Fruit fly (Drosophila melanogaster): ENCODE data around the gene CG9514.

Gene CG9514

DNA sequence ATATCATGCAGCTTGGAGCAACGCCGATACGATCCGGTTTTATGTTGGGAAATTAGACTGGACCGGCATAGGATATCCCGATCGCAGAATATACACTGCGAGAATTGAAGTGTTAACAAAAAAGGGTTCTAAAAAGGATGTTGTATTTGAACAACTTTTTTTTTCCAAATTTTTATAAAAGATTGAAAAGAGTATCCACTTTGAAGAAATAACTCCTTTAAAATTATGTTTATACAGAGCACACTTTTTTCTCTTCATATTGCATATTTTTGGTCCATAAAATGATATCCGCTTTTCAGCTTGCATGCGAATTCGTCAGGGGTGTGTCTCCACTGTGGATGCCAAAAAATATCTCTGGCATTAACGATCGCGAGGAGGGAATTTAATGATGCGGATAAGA, 4.4 kb downstream of the CG9514 start (continued):
- TF ChIP-seq CG1621 (tag; optimal IDR thresholded peaks at IDR 0.05) = no peak
- TF ChIP-seq CG32006 (GFP tag; optimal IDR thresholded peaks at IDR 0.05) = peak; percentile 47
- no peak for TF ChIP-seq CG7368 (GFP tag; optimal IDR thresholded peaks at IDR 0.05)
- peak; percentile 26 for TF ChIP-seq CG6792 (GFP tag; optimal IDR thresholded peaks at IDR 0.05)
- no peak for TF ChIP-seq net (GFP tag; optimal IDR thresholded peaks at IDR 0.05)
- peak; percentile 83 for TF ChIP-seq svp (GFP tag)
- peak; percentile 12 for TF ChIP-seq CG8632 (GFP tag; optimal IDR thresholded peaks at IDR 0.05)
- no peak for TF ChIP-seq Sox15 (GFP tag; optimal IDR thresholded peaks at IDR 0.05)
- peak; percentile 1 for TF ChIP-seq CG31627 (GFP tag; optimal IDR thresholded peaks at IDR 0.05)
- peak; percentile 30 for TF ChIP-seq CG3919 (GFP tag; optimal IDR thresholded peaks at IDR 0.05)
- no peak for TF ChIP-seq Hr38 (GFP tag; optimal IDR thresholded peaks at IDR 0.05)
- TF ChIP-seq Ets21C (GFP tag; optimal IDR thresholded peaks at IDR 0.05) = peak; percentile 18
- peak; percentile 21 for TF ChIP-seq CG8319 (GFP tag; optimal IDR thresholded peaks at IDR 0.05)
- TF ChIP-seq CG10669 (GFP tag; optimal IDR thresholded peaks at IDR 0.05) = no peak
- no peak for TF ChIP-seq spab (GFP tag; optimal IDR thresholded peaks at IDR 0.05)
- no peak for TF ChIP-seq CG6808 (GFP tag; optimal IDR thresholded peaks at IDR 0.05)
- TF ChIP-seq Smox (GFP tag; optimal IDR thresholded peaks at IDR 0.05) = peak; percentile 37
- peak; percentile 15 for TF ChIP-seq achi (GFP tag; optimal IDR thresholded peaks at IDR 0.05)
- TF ChIP-seq CG8119 (GFP tag; IDR thresholded peaks at IDR 0.05) = peak; percentile 62
- TF ChIP-seq lz (GFP tag; optimal IDR thresholded peaks at IDR 0.05) = no peak
- peak; percentile 12 for TF ChIP-seq CG10631 (GFP tag; optimal IDR thresholded peaks at IDR 0.05)
- peak; percentile 3 for TF ChIP-seq Eip75B (GFP tag; optimal IDR thresholded peaks at IDR 0.05)
- TF ChIP-seq Sox14 (GFP tag; optimal IDR thresholded peaks at IDR 0.05) = no peak
- TF ChIP-seq CG4318 (GFP tag; optimal IDR thresholded peaks at IDR 0.05) = peak; percentile 20
- no peak for TF ChIP-seq Sox102F (GFP tag; optimal IDR thresholded peaks at IDR 0.05)
- TF ChIP-seq dsx (GFP tag; optimal IDR thresholded peaks at IDR 0.05; ENCODE audit: poor library complexity, severe bottlenecking) = no peak
- TF ChIP-seq fd85E (GFP tag; optimal IDR thresholded peaks at IDR 0.05) = no peak
- TF ChIP-seq CG6163 (GFP tag; IDR thresholded peaks at IDR 0.05) = peak; percentile 52; the same call in 1 of the 3 replicates

DNA sequence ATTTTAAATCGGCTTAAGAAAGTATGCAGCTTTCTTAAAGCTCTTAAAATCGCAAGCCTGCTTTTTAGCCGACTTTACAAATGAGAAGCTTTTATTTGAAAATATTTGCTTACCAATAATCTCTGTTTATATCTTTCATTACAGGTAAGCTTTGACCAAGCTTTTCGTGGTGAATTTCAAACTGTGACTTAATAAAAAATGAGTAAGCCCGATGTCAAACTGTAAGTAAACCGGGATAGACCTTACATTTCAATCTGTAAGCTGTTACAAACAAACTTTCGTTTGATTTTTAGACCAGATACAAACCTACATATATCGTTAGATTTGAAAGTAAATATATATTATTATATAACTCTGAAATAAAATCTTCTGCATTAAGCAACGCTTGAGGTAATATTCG, 11.1 kb downstream of the CG9514 start:
- TF ChIP-seq fkh (GFP tag; optimal IDR thresholded peaks at IDR 0.05) = peak; percentile 25
- TF ChIP-seq Ets96B (tag; optimal IDR thresholded peaks at IDR 0.05) = no peak

DNA sequence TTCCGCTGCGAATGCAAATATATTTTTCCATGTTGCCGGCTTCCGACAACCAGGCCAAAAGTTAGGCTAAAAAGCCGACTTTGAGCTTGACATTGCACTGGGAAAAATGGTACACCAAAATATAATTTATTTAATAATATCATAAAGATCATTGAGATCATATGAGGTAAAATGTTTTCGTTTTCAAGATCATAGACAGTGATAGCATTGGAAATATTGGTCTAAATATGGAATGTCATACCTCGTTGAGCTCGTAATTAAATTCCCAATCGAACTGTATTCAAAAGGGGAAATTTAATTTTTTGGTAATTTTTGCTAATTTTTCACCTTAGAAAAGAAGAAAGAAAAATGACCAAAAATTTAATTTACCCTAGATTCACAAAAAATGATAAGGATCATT, 12.7 kb downstream of the CG9514 start:
- TF ChIP-seq Eip93F (GFP tag; optimal IDR thresholded peaks at IDR 0.05) (no peak), CG34406 (GFP tag; optimal IDR thresholded peaks at IDR 0.05) (peak; percentile 4), CG6808 (GFP tag; optimal IDR thresholded peaks at IDR 0.05) (no peak), pdm3 (GFP tag; optimal IDR thresholded peaks at IDR 0.05) (no peak), Gug (GFP tag; IDR thresholded peaks at IDR 0.05) (no peak), Sox102F (GFP tag; optimal IDR thresholded peaks at IDR 0.05) (no peak), CG8632 (GFP tag; optimal IDR thresholded peaks at IDR 0.05) (no peak), CG3919 (GFP tag; optimal IDR thresholded peaks at IDR 0.05) (no peak), CG31627 (GFP tag; optimal IDR thresholded peaks at IDR 0.05) (no peak), CG8319 (GFP tag; optimal IDR thresholded peaks at IDR 0.05) (no peak), CG6163 (GFP tag; IDR thresholded peaks at IDR 0.05) (no peak), Smox (GFP tag; optimal IDR thresholded peaks at IDR 0.05) (no peak), CG3032 (tag; optimal IDR thresholded peaks at IDR 0.05) (no peak), cyc (GFP tag; optimal IDR thresholded peaks at IDR 0.05) (no peak), CG6854 (GFP tag; optimal IDR thresholded peaks at IDR 0.05) (no peak), dac (GFP tag; optimal IDR thresholded peaks at IDR 0.05) (peak; percentile 1), Sox15 (GFP tag; optimal IDR thresholded peaks at IDR 0.05) (no peak), OdsH (GFP tag; optimal IDR thresholded peaks at IDR 0.05) (peak; percentile 16), CG11762 (GFP tag; optimal IDR thresholded peaks at IDR 0.05; ENCODE audit: insufficient read depth) (no peak), svp (GFP tag) (no peak), ss (GFP tag; optimal IDR thresholded peaks at IDR 0.05) (no peak), CG15336 (GFP tag; IDR thresholded peaks at IDR 0.05) (no peak), Eip75B (GFP tag; optimal IDR thresholded peaks at IDR 0.05) (no peak), eg (GFP tag; IDR thresholded peaks at IDR 0.05) (no peak), CG32006 (GFP tag; optimal IDR thresholded peaks at IDR 0.05) (peak; percentile 67), CG8119 (GFP tag; IDR thresholded peaks at IDR 0.05) (0 out of 3 replicates have a peak, but pooled peaks have one; percentile 30), Eip78C (GFP tag) (peak; percentile 65), achi (GFP tag; optimal IDR thresholded peaks at IDR 0.05) (no peak), CG6792 (GFP tag; optimal IDR thresholded peaks at IDR 0.05) (no peak), Hr4 (GFP tag; optimal IDR thresholded peaks at IDR 0.05) (peak; percentile 46), CG11294 (GFP tag; IDR thresholded peaks at IDR 0.05) (no peak), salr (GFP tag; optimal IDR thresholded peaks at IDR 0.05) (no peak), CG1621 (tag; optimal IDR thresholded peaks at IDR 0.05) (no peak), net (GFP tag; optimal IDR thresholded peaks at IDR 0.05) (no peak), dsx (GFP tag; optimal IDR thresholded peaks at IDR 0.05; ENCODE audit: poor library complexity, severe bottlenecking) (no peak)
